Fruit fly (Drosophila melanogaster) whole organism, prepupa: Measurements from ENCODE around the gene CG33322.

Source experiments
- Blimp-1 ChIP-seq: fragments of 200-800 bp; sonication (Bioruptor generic); optimal IDR thresholded peaks from 3 replicates; lab custom pipeline; 2017; ENCODE audit warnings: missing biosample characterization, missing genetic modification characterization, mild to moderate bottlenecking, moderate library complexity, missing genetic modification reagents
- CG10631 ChIP-seq: fragments of 200-800 bp; sonication (Bioruptor generic); optimal IDR thresholded peaks from 2 replicates; lab custom pipeline; 2016; ENCODE audit warnings: missing biosample characterization, missing genetic modification characterization
- CG11294 ChIP-seq: fragments of 200-800 bp; sonication (Bioruptor generic); IDR thresholded peaks from 2 replicates; pipeline ENCODE4 v1.3.6; 2022; ENCODE audit warnings: missing biosample characterization, missing genetic modification characterization
- CG11762 ChIP-seq: fragments of 200-800 bp; sonication (Bioruptor generic); optimal IDR thresholded peaks from 3 replicates; lab custom pipeline; 2016; ENCODE audit warnings: missing biosample characterization, missing genetic modification characterization; ENCODE audit not compliant: insufficient read depth
- CG11902 ChIP-seq: fragments of 200-800 bp; sonication (Bioruptor generic); optimal IDR thresholded peaks from 3 replicates; lab custom pipeline; 2016; ENCODE audit warnings: missing biosample characterization, missing genetic modification characterization
- CG15336 ChIP-seq: fragments of 200-800 bp; sonication (Bioruptor generic); IDR thresholded peaks from 2 replicates; pipeline ENCODE4 v1.3.6; 2022; ENCODE audit warnings: missing biosample characterization, missing genetic modification characterization
- CG1621 ChIP-seq: fragments of 200-800 bp; sonication (Bioruptor generic); optimal IDR thresholded peaks from 3 replicates; lab custom pipeline; 2018; ENCODE audit warnings: missing biosample characterization, mild to moderate bottlenecking, missing genetic modification characterization
- CG16779 ChIP-seq: fragments of 200-800 bp; sonication (Bioruptor generic); optimal IDR thresholded peaks from 3 replicates; lab custom pipeline; 2017; ENCODE audit warnings: missing biosample characterization, mild to moderate bottlenecking, missing genetic modification characterization
- CG3032 ChIP-seq: fragments of 200-800 bp; optimal IDR thresholded peaks from 2 replicates; lab custom pipeline; 2019; ENCODE audit warnings: missing biosample characterization, mild to moderate bottlenecking, missing genetic modification characterization, moderate library complexity
- CG31627 ChIP-seq: fragments of 200-800 bp; sonication (Bioruptor generic); optimal IDR thresholded peaks from 3 replicates; lab custom pipeline; 2016; ENCODE audit warnings: missing biosample characterization, missing genetic modification characterization
- CG32006 ChIP-seq: fragments of 200-800 bp; sonication (Bioruptor generic); optimal IDR thresholded peaks from 3 replicates; lab custom pipeline; 2017; ENCODE audit warnings: missing biosample characterization, mild to moderate bottlenecking, missing genetic modification characterization
- CG34406 ChIP-seq: fragments of 200-800 bp; sonication (Bioruptor generic); optimal IDR thresholded peaks from 3 replicates; lab custom pipeline; 2016; ENCODE audit warnings: missing biosample characterization, missing genetic modification characterization
- CG3919 ChIP-seq: fragments of 200-800 bp; sonication (Bioruptor generic); optimal IDR thresholded peaks from 3 replicates; lab custom pipeline; 2016; ENCODE audit warnings: missing biosample characterization, missing genetic modification characterization
- CG4318 ChIP-seq: fragments of 200-800 bp; sonication (Bioruptor generic); optimal IDR thresholded peaks from 3 replicates; lab custom pipeline; 2017; ENCODE audit warnings: missing biosample characterization, mild to moderate bottlenecking, missing genetic modification characterization
- CG6163 ChIP-seq: fragments of 200-800 bp; sonication (Bioruptor generic); IDR thresholded peaks from 3 replicates; pipeline ENCODE4 v1.3.6; 2022; ENCODE audit warnings: missing biosample characterization, missing genetic modification characterization
- CG6276 ChIP-seq: fragments of 200-800 bp; sonication (Bioruptor generic); optimal IDR thresholded peaks from 2 replicates; lab custom pipeline; 2017; ENCODE audit warnings: missing biosample characterization, mild to moderate bottlenecking, missing genetic modification characterization
- CG6808 ChIP-seq: fragments of 200-800 bp; sonication (Bioruptor generic); optimal IDR thresholded peaks from 3 replicates; lab custom pipeline; 2017; ENCODE audit warnings: missing biosample characterization, missing genetic modification characterization, mild to moderate bottlenecking, moderate library complexity, missing genetic modification reagents
- CG7368 ChIP-seq: fragments of 200-800 bp; sonication (Bioruptor generic); optimal IDR thresholded peaks from 3 replicates; lab custom pipeline; 2016; ENCODE audit warnings: missing biosample characterization, missing genetic modification characterization
- CG8119 ChIP-seq: fragments of 200-800 bp; sonication (Bioruptor generic); IDR thresholded peaks from 3 replicates; pipeline ENCODE4 v1.3.6; 2022; ENCODE audit warnings: missing biosample characterization, missing genetic modification characterization
- CG8319 ChIP-seq: fragments of 200-800 bp; sonication (Bioruptor generic); optimal IDR thresholded peaks from 3 replicates; lab custom pipeline; 2016; ENCODE audit warnings: missing biosample characterization, missing genetic modification characterization
- CG8632 ChIP-seq: fragments of 200-800 bp; sonication (Bioruptor generic); optimal IDR thresholded peaks from 3 replicates; lab custom pipeline; 2016; ENCODE audit warnings: missing biosample characterization, missing genetic modification characterization
- Eip75B ChIP-seq: fragments of 200-800 bp; sonication (Bioruptor generic); optimal IDR thresholded peaks from 3 replicates; lab custom pipeline; 2016; ENCODE audit warnings: missing biosample characterization, missing genetic modification characterization
- Ets21C ChIP-seq: fragments of 200-800 bp; sonication (Bioruptor generic); optimal IDR thresholded peaks from 3 replicates; lab custom pipeline; 2016; ENCODE audit warnings: missing biosample characterization, missing genetic modification characterization
- Ets96B ChIP-seq: fragments of 200-800 bp; optimal IDR thresholded peaks from 2 replicates; lab custom pipeline; 2019; ENCODE audit warnings: missing biosample characterization, mild to moderate bottlenecking, missing genetic modification characterization, moderate library complexity
- Gug ChIP-seq: fragments of 200-800 bp; sonication (Bioruptor generic); IDR thresholded peaks from 2 replicates; pipeline ENCODE4 v1.3.6; 2022; ENCODE audit warnings: missing biosample characterization, missing genetic modification characterization
- Hr39 ChIP-seq: fragments of 200-800 bp; sonication (Bioruptor generic); optimal IDR thresholded peaks from 2 replicates; lab custom pipeline; 2016; ENCODE audit warnings: missing biosample characterization, missing genetic modification characterization
- Hr4 ChIP-seq: fragments of 200-800 bp; sonication (Bioruptor generic); optimal IDR thresholded peaks from 3 replicates; lab custom pipeline; 2016; ENCODE audit warnings: missing biosample characterization, missing genetic modification characterization
- Lpt ChIP-seq: fragments of 200-800 bp; sonication (Bioruptor generic); optimal IDR thresholded peaks from 3 replicates; lab custom pipeline; 2016; ENCODE audit warnings: missing biosample characterization, missing genetic modification characterization
- Met ChIP-seq: fragments of 200-800 bp; sonication (Bioruptor generic); optimal IDR thresholded peaks from 3 replicates; lab custom pipeline; 2016; ENCODE audit warnings: missing biosample characterization, missing genetic modification characterization
- OdsH ChIP-seq: fragments of 200-800 bp; sonication (Bioruptor generic); optimal IDR thresholded peaks from 3 replicates; lab custom pipeline; 2016; ENCODE audit warnings: missing biosample characterization, missing genetic modification characterization
- Smox ChIP-seq: fragments of 200-800 bp; sonication (Bioruptor generic); optimal IDR thresholded peaks from 3 replicates; lab custom pipeline; 2016; ENCODE audit warnings: missing biosample characterization, missing genetic modification characterization
- Sox14 ChIP-seq: fragments of 200-800 bp; sonication (Bioruptor generic); optimal IDR thresholded peaks from 3 replicates; lab custom pipeline; 2016; ENCODE audit warnings: missing biosample characterization, missing genetic modification characterization
- Sox15 ChIP-seq: fragments of 200-800 bp; sonication (Bioruptor generic); optimal IDR thresholded peaks from 3 replicates; lab custom pipeline; 2016; ENCODE audit warnings: missing biosample characterization, missing genetic modification characterization
- achi ChIP-seq: fragments of 200-800 bp; sonication (Bioruptor generic); optimal IDR thresholded peaks from 3 replicates; lab custom pipeline; 2016; ENCODE audit warnings: missing biosample characterization, missing genetic modification characterization
- acj6 ChIP-seq: fragments of 200-800 bp; sonication (Bioruptor generic); optimal IDR thresholded peaks from 3 replicates; lab custom pipeline; 2016; ENCODE audit warnings: missing biosample characterization, missing genetic modification characterization
- cyc ChIP-seq: fragments of 200-800 bp; sonication (Bioruptor generic); optimal IDR thresholded peaks from 3 replicates; lab custom pipeline; 2016; ENCODE audit warnings: missing biosample characterization, missing genetic modification characterization
- dac ChIP-seq: fragments of 200-800 bp; sonication (Bioruptor generic); optimal IDR thresholded peaks from 2 replicates; lab custom pipeline; 2017; ENCODE audit warnings: missing biosample characterization, mild to moderate bottlenecking, missing genetic modification characterization
- dsx ChIP-seq: fragments of 200-800 bp; optimal IDR thresholded peaks from 3 replicates; lab custom pipeline; 2019; ENCODE audit warnings: missing biosample characterization, mild to moderate bottlenecking, missing genetic modification characterization, moderate library complexity; ENCODE audit not compliant: poor library complexity, severe bottlenecking
- eg ChIP-seq: fragments of 200-800 bp; sonication (Bioruptor generic); IDR thresholded peaks from 3 replicates; pipeline ENCODE4 v1.3.6; 2022; ENCODE audit warnings: missing biosample characterization, missing genetic modification characterization
- esn ChIP-seq: fragments of 200-800 bp; sonication (Bioruptor generic); optimal IDR thresholded peaks from 2 replicates; lab custom pipeline; 2016; ENCODE audit warnings: missing biosample characterization, mild to moderate bottlenecking, missing genetic modification characterization, moderate library complexity
- fd85E ChIP-seq: fragments of 200-800 bp; sonication (Bioruptor generic); optimal IDR thresholded peaks from 3 replicates; lab custom pipeline; 2016; ENCODE audit warnings: missing biosample characterization, missing genetic modification characterization
- lz ChIP-seq: fragments of 200-800 bp; sonication (Bioruptor generic); optimal IDR thresholded peaks from 3 replicates; lab custom pipeline; 2016; ENCODE audit warnings: missing biosample characterization, missing genetic modification characterization
- net ChIP-seq: fragments of 200-800 bp; sonication (Bioruptor generic); optimal IDR thresholded peaks from 3 replicates; lab custom pipeline; 2016; ENCODE audit warnings: missing biosample characterization, missing genetic modification characterization
- salr ChIP-seq, 2 experiments: fragments of 200-800 bp; sonication (Bioruptor generic); optimal IDR thresholded peaks; 3 replicates each; lab custom pipeline; 2016 to 2018; ENCODE audit warnings: missing biosample characterization in 2 of 2, missing genetic modification characterization in 2 of 2, mild to moderate bottlenecking in 1 of 2
- ss ChIP-seq, 2 experiments: fragments of 200-800 bp; sonication (Bioruptor generic); optimal IDR thresholded peaks; 2 replicates in 1 of 2; 3 replicates in 1 of 2; lab custom pipeline; 2017 to 2018; ENCODE audit warnings: mild to moderate bottlenecking in 2 of 2, missing biosample characterization in 2 of 2, missing genetic modification characterization in 2 of 2, moderate library complexity in 1 of 2
- vri ChIP-seq: fragments of 200-800 bp; sonication (Bioruptor generic); optimal IDR thresholded peaks from 3 replicates; lab custom pipeline; 2016; ENCODE audit warnings: missing biosample characterization, mild to moderate bottlenecking, missing genetic modification characterization

CG33322 gene

dm6 chr2L:20812283-20813189 is 3.5 kb downstream of the CG33322 start (continued):
- no peak for TF ChIP-seq vri (GFP tag; lab: Kevin White, UChicago)
- TF ChIP-seq achi (GFP tag; lab: Kevin White, UChicago): peak; percentile 35
- TF ChIP-seq Ets21C (GFP tag; lab: Kevin White, UChicago): no peak
- no peak for TF ChIP-seq CG6276 (GFP tag; lab: Kevin White, UChicago)
- no peak for TF ChIP-seq CG11294 (GFP tag; lab: Robert Waterston, UW)
- TF ChIP-seq eg: no peak
- no peak for TF ChIP-seq Sox14 (GFP tag; lab: Kevin White, UChicago)
- TF ChIP-seq CG6808: peak; percentile 57
- TF ChIP-seq Blimp-1 (GFP tag; lab: Kevin White, UChicago): no peak
- TF ChIP-seq Lpt: no peak
- peak; percentile 44 for TF ChIP-seq Ets96B (tag; lab: Kevin White, UChicago)
- TF ChIP-seq CG31627 (GFP tag; lab: Kevin White, UChicago): no peak
- peak; percentile 7 for TF ChIP-seq lz (GFP tag; lab: Kevin White, UChicago)
- TF ChIP-seq CG11902: no peak
- no peak for TF ChIP-seq Smox (GFP tag; lab: Kevin White, UChicago)
- peak; percentile 2 for TF ChIP-seq OdsH (GFP tag; lab: Kevin White, UChicago)
- no peak for TF ChIP-seq CG8632 (GFP tag; lab: Kevin White, UChicago)

- TF ChIP-seq CG8632 (GFP tag; lab: Kevin White, UChicago) (peak; percentile 58), CG16779 (peak; percentile 58), ss (GFP tag; optimal IDR thresholded peaks at IDR 0.05; lab: Kevin White, UChicago) (peak; percentile 9 to 55), Lpt (peak; percentile 82), eg (peak; percentile 91), CG6276 (GFP tag; lab: Kevin White, UChicago) (peak; percentile 85), cyc (GFP tag; lab: Kevin White, UChicago) (no peak), CG6163 (GFP tag; lab: Robert Waterston, UW) (peak; percentile 82), CG15336 (GFP tag; lab: Robert Waterston, UW) (peak; percentile 92), CG11762 (GFP tag; lab: Kevin White, UChicago) (peak; percentile 60), CG8119 (GFP tag; lab: Robert Waterston, UW) (peak; percentile 88), dsx (GFP tag; lab: Kevin White, UChicago) (peak; percentile 36), dac (GFP tag; lab: Kevin White, UChicago) (peak; percentile 62), CG10631 (GFP tag; lab: Kevin White, UChicago) (peak; percentile 66), CG34406 (GFP tag; lab: Kevin White, UChicago) (peak; percentile 52), fd85E (GFP tag; lab: Kevin White, UChicago) (no peak), CG4318 (GFP tag; lab: Kevin White, UChicago) (peak; percentile 69), CG1621 (tag; lab: Kevin White, UChicago) (peak; percentile 47), Eip75B (GFP tag; lab: Kevin White, UChicago) (peak; percentile 74), CG3919 (GFP tag; lab: Kevin White, UChicago) (peak; percentile 73), Smox (GFP tag; lab: Kevin White, UChicago) (no peak), salr (GFP tag; optimal IDR thresholded peaks at IDR 0.05; lab: Kevin White, UChicago) (peak; percentile 27 to 74), Met (GFP tag; lab: Kevin White, UChicago) (no peak), esn (GFP tag; lab: Kevin White, UChicago) (no peak), Sox15 (GFP tag; lab: Kevin White, UChicago) (peak; percentile 13), CG11294 (GFP tag; lab: Robert Waterston, UW) (peak; percentile 73), CG6808 (peak; percentile 40), acj6 (peak; percentile 66), Hr39 (GFP tag; lab: Kevin White, UChicago) (no peak), CG7368 (GFP tag; lab: Kevin White, UChicago) (peak; percentile 53), Gug (peak; percentile 77), CG3032 (peak; percentile 55), CG8319 (no peak), lz (GFP tag; lab: Kevin White, UChicago) (no peak), Ets96B (tag; lab: Kevin White, UChicago) (no peak), CG32006 (GFP tag; lab: Kevin White, UChicago) (peak; percentile 89), net (GFP tag; lab: Kevin White, UChicago) (peak; percentile 78), Hr4 (GFP tag; lab: Kevin White, UChicago) (peak; percentile 86), CG11902 (no peak)
Observed at dm6 chr2L:20811039-20811652, 4.9 kb downstream of the CG33322 start.
